Worm (Caenorhabditis elegans) whole organism, mixed stage, embryonic: ENCODE measurements around the gene cls-2.

Experiments used
- M03D4.4 ChIP-seq: sonication (generic microtip); optimal IDR thresholded peaks from 2 replicates; lab custom pipeline; 2017; ENCODE audit warnings: mild to moderate bottlenecking, missing genetic modification characterization, missing compliant biosample characterization
- blmp-1 ChIP-seq: fragments of 150-350 bp; optimal IDR thresholded peaks from 2 replicates; lab custom pipeline; 2014; ENCODE audit warnings: missing biosample characterization, missing genetic modification characterization
- ceh-39 ChIP-seq: fragments of 150-350 bp; optimal IDR thresholded peaks from 2 replicates; lab custom pipeline; 2014; ENCODE audit warnings: missing biosample characterization, missing genetic modification characterization
- ceh-43 ChIP-seq: fragments of 200-800 bp; sonication (Bioruptor generic); optimal IDR thresholded peaks from 2 replicates; lab custom pipeline; 2018; ENCODE audit warnings: mild to moderate bottlenecking, missing genetic modification characterization, moderate library complexity, missing compliant biosample characterization
- cnd-1 ChIP-seq: fragments of 200-800 bp; sonication (Bioruptor generic); optimal IDR thresholded peaks from 2 replicates; lab custom pipeline; 2018; ENCODE audit warnings: mild to moderate bottlenecking, missing genetic modification characterization, missing compliant biosample characterization
- ham-2 ChIP-seq: fragments of 200-800 bp; sonication (Bioruptor generic); optimal IDR thresholded peaks from 2 replicates; lab custom pipeline; 2018; ENCODE audit warnings: mild to moderate bottlenecking, missing genetic modification characterization, missing compliant biosample characterization
- lin-32 ChIP-seq: fragments of 200-800 bp; sonication (Bioruptor generic); optimal IDR thresholded peaks from 2 replicates; lab custom pipeline; 2018; ENCODE audit warnings: mild to moderate bottlenecking, missing genetic modification characterization, missing compliant biosample characterization
- lsy-2 ChIP-seq: fragments of 150-350 bp; optimal IDR thresholded peaks from 2 replicates; lab custom pipeline; 2014; ENCODE audit warnings: missing biosample characterization, missing genetic modification characterization
- mep-1 ChIP-seq: fragments of 150-350 bp; optimal IDR thresholded peaks from 2 replicates; lab custom pipeline; 2017; ENCODE audit warnings: missing biosample characterization, missing genetic modification reagents, missing genetic modification characterization, inconsistent platforms
- nhr-12 ChIP-seq: fragments of 150-350 bp; optimal IDR thresholded peaks from 2 replicates; lab custom pipeline; 2014; ENCODE audit warnings: missing biosample characterization, missing genetic modification characterization
- sem-2 ChIP-seq: fragments of 200-800 bp; sonication (Bioruptor generic); optimal IDR thresholded peaks from 2 replicates; lab custom pipeline; 2018; ENCODE audit warnings: mild to moderate bottlenecking, missing genetic modification characterization, missing compliant biosample characterization
- sptf-1 ChIP-seq: sonication (generic microtip); optimal IDR thresholded peaks from 2 replicates; lab custom pipeline; 2017; ENCODE audit warnings: mild to moderate bottlenecking, missing genetic modification characterization, moderate library complexity, missing compliant biosample characterization
- zip-8 ChIP-seq: fragments of 150-350 bp; optimal IDR thresholded peaks from 2 replicates; lab custom pipeline; 2014; ENCODE audit warnings: missing biosample characterization, missing genetic modification characterization
- ztf-11 ChIP-seq: fragments of 150-350 bp; optimal IDR thresholded peaks from 2 replicates; lab custom pipeline; 2014; ENCODE audit warnings: missing biosample characterization, missing genetic modification characterization

cls-2 gene

DNA sequence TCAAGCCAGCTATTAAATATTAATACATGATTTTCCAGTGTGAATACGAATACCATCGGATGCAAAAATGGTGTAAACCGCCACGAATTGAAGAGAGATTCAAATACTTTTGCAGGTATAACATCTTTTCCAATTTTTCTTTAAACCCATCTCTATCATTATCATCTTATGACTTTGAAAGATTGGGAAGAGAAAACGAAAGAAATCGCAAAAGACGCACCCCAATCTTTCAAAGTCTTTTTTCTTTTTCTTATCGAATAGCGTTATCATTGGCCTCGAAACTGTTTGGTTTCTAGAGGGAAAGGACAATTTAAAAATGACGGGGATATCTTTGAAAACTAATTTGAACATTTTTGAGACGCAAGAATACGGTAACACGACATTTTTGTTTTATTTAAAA is 50.8 kb downstream of the cls-2 start:
- TF ChIP-seq lin-32 (GFP tag; lab: Kevin White, UChicago) (no peak), ham-2 (GFP tag; lab: Kevin White, UChicago) (no peak), blmp-1 (no peak), sptf-1 (tag; lab: Kevin White, UChicago) (no peak), zip-8 (no peak), sem-2 (GFP tag; lab: Kevin White, UChicago) (no peak), ceh-39 (no peak), ceh-43 (GFP tag; lab: Kevin White, UChicago) (no peak), mep-1 (tag; lab: Kevin White, UChicago) (no peak), M03D4.4 (tag; lab: Kevin White, UChicago) (no peak), ztf-11 (tag; lab: Kevin White, UChicago) (no peak), lsy-2 (tag; lab: Kevin White, UChicago) (no peak), cnd-1 (tag; lab: Kevin White, UChicago) (no peak), nhr-12 (no peak)
